Fruit fly (Drosophila melanogaster) whole organism, embryonic: ENCODE data around the gene CG14667.

Experiments
- CG15601 ChIP-seq: fragments of 200-800 bp; sonication (Bioruptor generic); optimal IDR thresholded peaks from 3 replicates; lab custom pipeline; 2019; ENCODE audit warnings: missing biosample characterization, mild to moderate bottlenecking, missing genetic modification characterization, moderate library complexity
- CG18599 ChIP-seq: fragments of 200-800 bp; sonication (Bioruptor generic); optimal IDR thresholded peaks from 3 replicates; lab custom pipeline; 2017; ENCODE audit warnings: missing biosample characterization, missing genetic modification characterization, mild to moderate bottlenecking, moderate library complexity, missing genetic modification reagents
- CG2678 ChIP-seq: fragments of 200-800 bp; sonication (Bioruptor generic); optimal IDR thresholded peaks from 3 replicates; lab custom pipeline; 2019; ENCODE audit warnings: missing biosample characterization, mild to moderate bottlenecking, missing genetic modification characterization, moderate library complexity
- CG32532 ChIP-seq: fragments of 200-800 bp; sonication (Bioruptor generic); IDR thresholded peaks from 2 replicates; pipeline ENCODE4 v1.3.6; 2022; ENCODE audit warnings: missing biosample characterization, missing genetic modification characterization
- CG3281 ChIP-seq: fragments of 200-800 bp; sonication (Bioruptor generic); optimal IDR thresholded peaks from 3 replicates; lab custom pipeline; 2017; ENCODE audit warnings: missing biosample characterization, mild to moderate bottlenecking, missing genetic modification characterization
- CG5953 ChIP-seq: fragments of 200-800 bp; sonication (Bioruptor generic); IDR thresholded peaks from 2 replicates; pipeline ENCODE4 v1.3.6; 2022; ENCODE audit warnings: missing biosample characterization, missing genetic modification characterization
- CG6654 ChIP-seq: fragments of 200-800 bp; sonication (Bioruptor generic); optimal IDR thresholded peaks from 2 replicates; lab custom pipeline; 2017; ENCODE audit warnings: missing biosample characterization, mild to moderate bottlenecking, missing genetic modification characterization
- CG6689 ChIP-seq: fragments of 200-800 bp; sonication (Bioruptor generic); IDR thresholded peaks from 2 replicates; pipeline ENCODE4 v1.3.6; 2022; ENCODE audit warnings: missing biosample characterization, missing genetic modification characterization
- CG6765 ChIP-seq: fragments of 200-800 bp; sonication (Bioruptor generic); optimal IDR thresholded peaks from 3 replicates; lab custom pipeline; 2017; ENCODE audit warnings: missing biosample characterization, mild to moderate bottlenecking, missing genetic modification characterization
- CG7372 ChIP-seq: fragments of 200-800 bp; sonication (Bioruptor generic); IDR thresholded peaks from 2 replicates; pipeline ENCODE4 v1.3.6; 2022; ENCODE audit warnings: missing biosample characterization, missing genetic modification characterization
- Dip3 ChIP-seq: fragments of 200-800 bp; sonication (Bioruptor generic); optimal IDR thresholded peaks from 3 replicates; lab custom pipeline; 2016; ENCODE audit warnings: missing biosample characterization, missing genetic modification characterization
- Fer1 ChIP-seq: fragments of 200-800 bp; sonication (Bioruptor generic); optimal IDR thresholded peaks from 2 replicates; lab custom pipeline; 2017; ENCODE audit warnings: missing biosample characterization, mild to moderate bottlenecking, missing genetic modification characterization
- Hr3 ChIP-seq: fragments of 200-800 bp; sonication (Bioruptor generic); optimal IDR thresholded peaks from 3 replicates; lab custom pipeline; 2016; ENCODE audit warnings: missing biosample characterization, missing genetic modification characterization
- Med ChIP-seq: fragments of 200-800 bp; sonication (Bioruptor generic); peaks from one replicate; lab custom pipeline; 2016; ENCODE audit warnings: missing biosample characterization, missing genetic modification characterization, mild to moderate bottlenecking, inconsistent platforms, moderate library complexity
- NFAT ChIP-seq: fragments of 200-800 bp; sonication (Bioruptor generic); IDR thresholded peaks from 2 replicates; pipeline ENCODE4 v1.3.6; 2022; ENCODE audit warnings: missing biosample characterization, missing genetic modification characterization
- Ptx1 ChIP-seq: fragments of 200-800 bp; sonication (Bioruptor generic); IDR thresholded peaks from 2 replicates; pipeline ENCODE4 v1.3.6; 2022; ENCODE audit warnings: missing biosample characterization, missing genetic modification characterization
- Sox102F ChIP-seq: fragments of 200-800 bp; sonication (Bioruptor generic); optimal IDR thresholded peaks from 2 replicates; lab custom pipeline; 2018; ENCODE audit warnings: missing biosample characterization, mild to moderate bottlenecking, missing genetic modification characterization, moderate library complexity
- Sry-δ ChIP-seq: fragments of 200-800 bp; sonication (Bioruptor generic); optimal IDR thresholded peaks from 2 replicates; lab custom pipeline; 2016; ENCODE audit warnings: missing biosample characterization, missing genetic modification characterization
- dmrt99B ChIP-seq: fragments of 200-800 bp; sonication (Bioruptor generic); optimal IDR thresholded peaks from 2 replicates; lab custom pipeline; 2018; ENCODE audit warnings: missing biosample characterization, mild to moderate bottlenecking, missing genetic modification characterization, moderate library complexity
- dysf ChIP-seq: fragments of 200-800 bp; sonication (Bioruptor generic); IDR thresholded peaks from 3 replicates; pipeline ENCODE4 v1.3.6; 2022; ENCODE audit warnings: missing biosample characterization, missing genetic modification characterization
- eve ChIP-seq, 2 experiments: fragments of >200 bp; optimal IDR thresholded peaks; 2 replicates each; lab custom pipeline; 2017; ENCODE audit warnings: missing biosample characterization in 2 of 2, missing genetic modification characterization in 2 of 2
- lab ChIP-seq: fragments of 200-800 bp; sonication (Bioruptor generic); optimal IDR thresholded peaks from 3 replicates; lab custom pipeline; 2017; ENCODE audit warnings: missing biosample characterization, missing genetic modification characterization, mild to moderate bottlenecking, moderate library complexity, missing genetic modification reagents
- otp ChIP-seq: fragments of 200-800 bp; sonication (Bioruptor generic); IDR thresholded peaks from 3 replicates; pipeline ENCODE4, ENCODE4 v1.3.6; 2022; ENCODE audit warnings: missing biosample characterization, missing genetic modification characterization
- ranshi ChIP-seq: fragments of 200-800 bp; sonication (Bioruptor generic); IDR thresholded peaks from 2 replicates; pipeline ENCODE4 v1.3.6; 2022; ENCODE audit warnings: missing biosample characterization, missing genetic modification characterization
- slbo ChIP-seq: fragments of 200-800 bp; sonication (Bioruptor generic); IDR thresholded peaks from 2 replicates; pipeline ENCODE4 v1.3.6; 2022; ENCODE audit warnings: missing biosample characterization, missing genetic modification characterization
- sna ChIP-seq: fragments of 200-800 bp; sonication (Bioruptor generic); IDR thresholded peaks from 2 replicates; pipeline ENCODE4 v1.3.6; 2022; ENCODE audit warnings: missing biosample characterization, missing genetic modification characterization; ENCODE audit not compliant: partially characterized antibody
- tx ChIP-seq: fragments of 200-800 bp; sonication (Bioruptor generic); optimal IDR thresholded peaks from 2 replicates; lab custom pipeline; 2016; ENCODE audit warnings: missing biosample characterization, missing genetic modification characterization

CG14667 gene

DNA sequence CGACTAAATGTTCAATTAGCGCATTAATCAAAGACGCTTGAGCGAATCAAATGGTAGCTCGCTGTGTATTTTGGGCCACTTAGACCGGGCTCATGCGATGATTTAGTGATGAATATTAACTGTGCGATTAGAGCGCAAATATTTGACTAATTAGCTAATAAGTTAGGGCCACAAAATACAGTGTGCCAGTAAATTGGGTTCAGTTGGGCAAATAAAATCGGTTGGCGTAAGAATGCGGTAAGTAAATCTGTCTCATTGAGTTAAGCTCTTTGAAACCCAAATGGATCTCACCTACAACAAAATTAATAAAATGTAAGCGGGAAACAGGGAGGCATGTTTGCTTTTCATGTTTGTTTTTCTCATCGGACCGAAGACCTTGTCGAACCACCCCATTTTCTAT lies 45.6 kb downstream of the CG14667 start:
- peak; percentile 69 for TF ChIP-seq Med (GFP tag; lab: Kevin White, UChicago)
- no peak for TF ChIP-seq lab
- TF ChIP-seq CG6654 (GFP tag; lab: Kevin White, UChicago), result no peak
- TF ChIP-seq eve (GFP tag; optimal IDR thresholded peaks at IDR 0.05; lab: Kevin White, UChicago), result no peak
- TF ChIP-seq, all 482 proteins: peak for 1

DNA sequence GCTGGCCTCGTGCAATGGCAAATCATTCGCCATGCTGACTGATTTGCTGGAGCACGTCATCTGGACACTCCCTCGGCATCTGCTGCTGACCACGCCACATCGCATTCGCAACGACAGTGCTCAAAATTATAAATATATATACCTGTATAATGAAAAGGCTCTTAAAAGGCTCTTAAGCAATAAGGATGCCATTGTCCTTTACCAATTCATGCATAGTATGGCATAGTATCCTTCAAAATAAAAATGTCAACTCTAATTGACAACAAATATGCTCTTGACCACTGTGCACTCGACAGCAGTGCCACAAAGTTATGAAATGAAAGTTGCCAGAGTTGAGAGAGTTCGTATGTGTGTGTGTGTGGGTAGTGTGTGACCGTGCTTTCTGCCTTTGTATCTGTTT lies 47.3 kb downstream of the CG14667 start:
- TF ChIP-seq CG6765 (GFP tag; lab: Kevin White, UChicago) (no peak), slbo (GFP tag; lab: Robert Waterston, UW) (no peak), CG32532 (GFP tag; lab: Robert Waterston, UW) (0 out of 2 replicates have a peak, but pooled peaks have one; percentile 15), Ptx1 (GFP tag; lab: Robert Waterston, UW) (peak; percentile 28; the same call in 1 of the 2 replicates), Fer1 (GFP tag; lab: Kevin White, UChicago) (peak; percentile 27), CG7372 (GFP tag; lab: Robert Waterston, UW) (0 out of 2 replicates have a peak, but pooled peaks have one; percentile 36), Hr3 (GFP tag; lab: Kevin White, UChicago) (no peak), Sry-δ (no peak), CG5953 (GFP tag; lab: Robert Waterston, UW) (0 out of 2 replicates have a peak, but pooled peaks have one; percentile 38), ranshi (GFP tag; lab: Robert Waterston, UW) (no peak), Dip3 (GFP tag; lab: Kevin White, UChicago) (no peak), CG6689 (0 out of 2 replicates have a peak, but pooled peaks have one; percentile 15), CG18599 (GFP tag; lab: Kevin White, UChicago) (peak; percentile 55), dysf (GFP tag; lab: Robert Waterston, UW) (0 out of 3 replicates have a peak, but pooled peaks have one; percentile 24), sna (GFP tag; lab: Robert Waterston, UW) (no peak), CG15601 (tag; lab: Kevin White, UChicago) (no peak), CG3281 (GFP tag; lab: Kevin White, UChicago) (no peak), Med (GFP tag; lab: Kevin White, UChicago) (peak; percentile 50), Sox102F (peak; percentile 6), NFAT (GFP tag; lab: Robert Waterston, UW) (0 out of 2 replicates have a peak, but pooled peaks have one; percentile 20), CG2678 (tag; lab: Kevin White, UChicago) (peak; percentile 25), dmrt99B (tag; lab: Kevin White, UChicago) (peak; percentile 37), otp (no peak), tx (GFP tag; lab: Kevin White, UChicago) (no peak), lab (peak; percentile 26)
